Worm (Caenorhabditis elegans): ENCODE results near the gene gbb-1.
A peak's percentile ranks its signal among the peaks of the same experiment; 100 is the strongest.

ce11 chrX:2953522-2954032 lies 4.2 kb upstream of the gbb-1 start:
- TF ChIP-seq ztf-6 (GFP tag; IDR thresholded peaks at IDR 0.05) (no peak), chd-7 (tag; optimal IDR thresholded peaks at IDR 0.05) (peak; percentile 3), cebp-2 (GFP tag; IDR thresholded peaks at IDR 0.05) (no peak), unc-62 (GFP tag; optimal IDR thresholded peaks at IDR 0.05) (no peak), nfya-1 (tag; optimal IDR thresholded peaks at IDR 0.05; ENCODE audit: borderline replicate concordance, insufficient read depth) (no peak), egrh-3 (GFP tag; IDR thresholded peaks at IDR 0.05) (no peak), lin-40 (tag; optimal IDR thresholded peaks at IDR 0.05) (no peak), ama-1 (optimal IDR thresholded peaks at IDR 0.05) (no peak), ama-1 (GFP tag; optimal IDR thresholded peaks at IDR 0.05) (no peak)
